Fruit fly (Drosophila melanogaster): ENCODE measurements around the gene Atg4a.

The Atg4a gene

DNA sequence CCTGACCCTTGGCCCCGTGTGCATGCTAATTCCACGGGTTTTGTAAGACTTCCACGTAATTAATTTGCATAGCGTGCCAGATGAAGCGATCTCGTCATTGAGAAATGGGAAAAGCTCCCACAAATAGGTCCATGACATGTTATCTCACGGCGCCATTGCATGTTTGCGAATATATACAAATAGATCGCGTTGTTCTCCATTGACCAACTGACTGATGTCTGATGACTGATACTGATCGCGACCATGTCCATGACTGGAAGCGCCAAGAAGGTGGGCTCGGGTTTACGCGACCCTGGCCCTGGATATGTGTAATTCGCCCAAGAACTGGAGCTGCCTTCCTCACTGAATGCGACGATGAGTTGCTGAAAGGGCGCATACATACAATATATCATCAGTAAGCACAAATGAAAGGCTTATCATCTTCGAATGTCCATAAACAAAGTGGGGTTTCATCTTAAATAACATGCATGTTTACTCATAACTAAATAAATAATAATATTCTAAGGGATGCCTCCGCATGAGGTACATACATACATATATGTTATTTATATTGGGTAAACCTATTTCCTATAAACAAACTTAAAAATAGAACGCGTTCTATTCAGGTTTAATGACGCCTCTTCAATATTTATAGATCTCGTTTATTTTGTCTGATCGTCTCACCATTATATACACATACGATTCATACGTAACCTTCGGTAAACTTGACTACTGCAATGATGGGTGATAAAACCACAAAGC is 42.5 kb downstream of the Atg4a start (continued):
- TF ChIP-seq scrt (GFP tag; optimal IDR thresholded peaks at IDR 0.05), result no peak
- no peak for TF ChIP-seq C15 (GFP tag; IDR thresholded peaks at IDR 0.05)
- TF ChIP-seq NK7.1 (GFP tag; optimal IDR thresholded peaks at IDR 0.05), result no peak
- TF ChIP-seq pb (GFP tag; optimal IDR thresholded peaks at IDR 0.05), result no peak
- TF ChIP-seq CG15514 (GFP tag; optimal IDR thresholded peaks at IDR 0.05), result no peak
- TF ChIP-seq NC2β (GFP tag; optimal IDR thresholded peaks at IDR 0.05), result no peak
- 0 out of 3 replicates have a peak, but pooled peaks have one; percentile 14 for TF ChIP-seq CG3726 (GFP tag; IDR thresholded peaks at IDR 0.05)
- TF ChIP-seq CG4707 (GFP tag; optimal IDR thresholded peaks at IDR 0.05), result peak; percentile 55
- TF ChIP-seq Abd-B (GFP tag; optimal IDR thresholded peaks at IDR 0.05), result no peak
- TF ChIP-seq MESR4 (GFP tag; optimal IDR thresholded peaks at IDR 0.05), result no peak
- TF ChIP-seq lab (GFP tag; optimal IDR thresholded peaks at IDR 0.05), result peak; percentile 63
- no peak for TF ChIP-seq gfzf (GFP tag; optimal IDR thresholded peaks at IDR 0.05)
- peak; percentile 32 for TF ChIP-seq nmo (GFP tag; optimal IDR thresholded peaks at IDR 0.05)
- TF ChIP-seq chinmo (GFP tag; IDR thresholded peaks at IDR 0.05; ENCODE audit: partially characterized antibody), result no peak
- no peak for TF ChIP-seq CG9437 (GFP tag; optimal IDR thresholded peaks at IDR 0.05)
- no peak for TF ChIP-seq mam (GFP tag; optimal IDR thresholded peaks at IDR 0.05)
- TF ChIP-seq slbo (GFP tag; IDR thresholded peaks at IDR 0.05), result no peak
- TF ChIP-seq CG2875 (GFP tag; optimal IDR thresholded peaks at IDR 0.05), result peak; percentile 81
- peak; percentile 84 for TF ChIP-seq dmrt11E (tag; optimal IDR thresholded peaks at IDR 0.05)
- no peak for TF ChIP-seq CG9215 (GFP tag; IDR thresholded peaks at IDR 0.05)
- TF ChIP-seq CG3065 (GFP tag; optimal IDR thresholded peaks at IDR 0.05), result no peak
- no peak for TF ChIP-seq CG34224 (GFP tag; IDR thresholded peaks at IDR 0.05; ENCODE audit: partially characterized antibody)
- TF ChIP-seq Lim3 (GFP tag; IDR thresholded peaks at IDR 0.05), result no peak
- TF ChIP-seq cato (GFP tag; optimal IDR thresholded peaks at IDR 0.05; ENCODE audit: borderline replicate concordance), result no peak
- peak; percentile 59; the same call in 1 of the 2 replicates for TF ChIP-seq ara (GFP tag; IDR thresholded peaks at IDR 0.05)
- TF ChIP-seq sob (GFP tag; IDR thresholded peaks at IDR 0.05), result no peak
- TF ChIP-seq mld (GFP tag; IDR thresholded peaks at IDR 0.05; ENCODE audit: partially characterized antibody), result no peak
- TF ChIP-seq CG2120 (GFP tag; optimal IDR thresholded peaks at IDR 0.05), result no peak
- TF ChIP-seq chm (GFP tag; IDR thresholded peaks at IDR 0.05), result no peak; the same call in 1 of the 2 replicates
- no peak for TF ChIP-seq Scr (GFP tag; IDR thresholded peaks at IDR 0.05; ENCODE audit: partially characterized antibody)
- TF ChIP-seq br (optimal IDR thresholded peaks at IDR 0.05), result no peak
- TF ChIP-seq CG30431 (GFP tag; optimal IDR thresholded peaks at IDR 0.05), result no peak
- no peak for TF ChIP-seq CG13624 (GFP tag; optimal IDR thresholded peaks at IDR 0.05)
- TF ChIP-seq Med (GFP tag), result peak; percentile 80
- no peak for TF ChIP-seq gt (GFP tag; IDR thresholded peaks at IDR 0.05)
- TF ChIP-seq Xrp1 (GFP tag; IDR thresholded peaks at IDR 0.05), result peak; percentile 81
- TF ChIP-seq abd-A (tag; optimal IDR thresholded peaks at IDR 0.05), result peak; percentile 22
- no peak for TF ChIP-seq ci (GFP tag; IDR thresholded peaks at IDR 0.05)
- TF ChIP-seq CG1603 (tag; optimal IDR thresholded peaks at IDR 0.05), result peak; percentile 50
- TF ChIP-seq CG7372 (GFP tag; IDR thresholded peaks at IDR 0.05), result no peak
- TF ChIP-seq HLH4C (GFP tag; IDR thresholded peaks at IDR 0.05; ENCODE audit: partially characterized antibody), result no peak
- TF ChIP-seq Kr (GFP tag; optimal IDR thresholded peaks at IDR 0.05), result no peak
- TF ChIP-seq Sry-β (GFP tag; optimal IDR thresholded peaks at IDR 0.05), result no peak
- TF ChIP-seq pum (GFP tag; optimal IDR thresholded peaks at IDR 0.05), result no peak
- TF ChIP-seq CG10366 (GFP tag; IDR thresholded peaks at IDR 0.05), result no peak
- TF ChIP-seq CG7928 (GFP tag; optimal IDR thresholded peaks at IDR 0.05), result no peak
- no peak for TF ChIP-seq Hey (tag; optimal IDR thresholded peaks at IDR 0.05)
- peak; percentile 34 for TF ChIP-seq CG7556 (GFP tag; optimal IDR thresholded peaks at IDR 0.05)
- no peak for TF ChIP-seq CG13287 (GFP tag; IDR thresholded peaks at IDR 0.05; ENCODE audit: partially characterized antibody)
- TF ChIP-seq Meics (GFP tag; optimal IDR thresholded peaks at IDR 0.05), result no peak

Measured in whole organism, embryonic.